Worm (Caenorhabditis elegans): ENCODE results near the gene dac-1.

dac-1 gene

DNA sequence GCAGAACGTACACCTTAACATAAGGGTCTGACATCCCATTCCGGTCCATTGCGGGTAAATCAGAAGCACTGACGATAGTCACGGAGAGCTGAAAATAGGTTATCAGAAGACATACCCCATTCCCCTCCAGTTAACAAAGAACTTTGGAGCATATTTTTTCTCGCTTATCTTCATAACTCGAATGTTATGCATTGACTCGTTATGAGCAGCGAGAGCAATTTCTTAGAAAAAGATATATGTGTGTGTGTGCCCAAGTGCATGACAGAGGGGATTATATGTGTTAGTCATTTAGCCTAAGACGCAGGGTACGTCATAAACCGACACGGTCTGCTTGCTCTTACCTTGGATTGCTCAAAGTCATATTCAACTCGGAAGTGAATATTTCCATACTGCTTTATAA is 26.3 kb upstream of the dac-1 start:
- no peak for TF ChIP-seq skn-1 (tag; optimal IDR thresholded peaks at IDR 0.05)
- TF ChIP-seq tbx-2 (tag; optimal IDR thresholded peaks at IDR 0.05): no peak
- no peak for TF ChIP-seq ama-1 (optimal IDR thresholded peaks at IDR 0.05)
- TF ChIP-seq hmg-11 (tag; optimal IDR thresholded peaks at IDR 0.05): no peak
- TF ChIP-seq sea-2 (GFP tag; optimal IDR thresholded peaks at IDR 0.05): no peak
- TF ChIP-seq fkh-10 (GFP tag; optimal IDR thresholded peaks at IDR 0.05): no peak
- TF ChIP-seq elt-1 (tag; optimal IDR thresholded peaks at IDR 0.05): no peak
- TF ChIP-seq nhr-77 (tag; optimal IDR thresholded peaks at IDR 0.05): no peak
- TF ChIP-seq nhr-12 (tag; optimal IDR thresholded peaks at IDR 0.05): no peak
- no peak for TF ChIP-seq elt-3 (tag; optimal IDR thresholded peaks at IDR 0.05)
- TF ChIP-seq nhr-43 (tag; optimal IDR thresholded peaks at IDR 0.05; ENCODE audit: poor library complexity, severe bottlenecking): no peak
- no peak for TF ChIP-seq fkh-2 (tag; optimal IDR thresholded peaks at IDR 0.05)
- TF ChIP-seq nhr-25 (tag; optimal IDR thresholded peaks at IDR 0.05): no peak
- TF ChIP-seq ceh-9 (tag; optimal IDR thresholded peaks at IDR 0.05): no peak
- TF ChIP-seq egl-5 (tag; optimal IDR thresholded peaks at IDR 0.05): no peak
- no peak for TF ChIP-seq jun-1 (tag; optimal IDR thresholded peaks at IDR 0.05)
- no peak for TF ChIP-seq daf-12 (tag; optimal IDR thresholded peaks at IDR 0.05)

DNA sequence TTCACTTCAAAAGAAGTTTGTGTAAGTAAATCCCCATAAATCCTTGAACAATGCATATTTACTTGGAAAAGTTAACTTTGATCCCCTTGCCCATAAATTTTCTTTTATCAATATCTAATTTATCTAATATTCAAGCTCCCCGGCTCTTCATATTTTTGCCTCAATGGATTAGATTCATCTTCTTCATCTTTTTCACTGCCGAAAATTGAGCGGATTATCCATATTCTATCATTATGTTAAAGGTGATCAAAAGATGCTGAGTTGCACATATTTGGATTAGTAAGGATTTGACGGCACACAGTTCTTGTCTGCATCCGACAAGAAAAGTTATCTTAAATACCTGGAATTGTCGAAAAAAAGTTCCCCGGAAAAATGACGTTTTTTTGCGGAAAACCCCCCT is 25.4 kb upstream of the dac-1 start:
- TF ChIP-seq ceh-82 (tag; optimal IDR thresholded peaks at IDR 0.05) (no peak), mdl-1 (tag; optimal IDR thresholded peaks at IDR 0.05) (no peak), hmg-11 (tag; optimal IDR thresholded peaks at IDR 0.05) (no peak), jun-1 (tag; optimal IDR thresholded peaks at IDR 0.05) (no peak), pha-4 (tag; optimal IDR thresholded peaks at IDR 0.05) (no peak), nhr-237 (tag; optimal IDR thresholded peaks at IDR 0.05) (no peak), ceh-16 (tag; optimal IDR thresholded peaks at IDR 0.05) (no peak), unc-62 (GFP tag; optimal IDR thresholded peaks at IDR 0.05) (no peak), nhr-23 (tag; optimal IDR thresholded peaks at IDR 0.05) (no peak), elt-1 (tag; optimal IDR thresholded peaks at IDR 0.05) (no peak), nhr-25 (tag; optimal IDR thresholded peaks at IDR 0.05) (no peak), fkh-2 (tag; optimal IDR thresholded peaks at IDR 0.05) (no peak), pqm-1 (tag; optimal IDR thresholded peaks at IDR 0.05) (no peak), lin-15B (tag; optimal IDR thresholded peaks at IDR 0.05) (no peak), sea-2 (GFP tag; optimal IDR thresholded peaks at IDR 0.05) (no peak), eor-1 (tag; optimal IDR thresholded peaks at IDR 0.05) (no peak), unc-39 (tag; optimal IDR thresholded peaks at IDR 0.05) (no peak), lsy-12 (tag; optimal IDR thresholded peaks at IDR 0.05) (no peak)

DNA sequence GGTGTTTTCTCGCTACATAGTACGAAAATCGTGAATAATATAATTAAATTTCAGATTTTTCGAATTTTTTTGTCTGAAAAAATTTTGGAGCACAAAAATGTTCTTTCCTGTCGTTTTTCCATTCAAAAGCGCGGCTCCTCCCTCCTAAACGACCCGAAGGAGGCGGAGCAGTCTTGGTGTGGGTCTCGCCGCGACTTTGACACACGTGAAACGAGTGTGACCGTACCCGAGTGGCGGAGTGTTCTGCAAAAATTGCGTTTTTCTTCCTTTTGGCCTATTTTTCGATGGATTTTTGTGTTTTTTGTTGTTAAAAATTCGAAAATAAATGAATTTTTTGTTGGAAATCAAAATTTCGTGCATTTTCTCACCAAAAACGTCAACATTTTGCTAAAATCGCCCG is 22.4 kb upstream of the dac-1 start, which contains the start of gene snt-2:
Gene snt-2, minus strand, starts transcription at position 139 of the 400 bp plus-strand sequence.
- TF ChIP-seq ztf-4 (tag; optimal IDR thresholded peaks at IDR 0.05): no peak
- no peak for TF ChIP-seq ceh-82 (tag; optimal IDR thresholded peaks at IDR 0.05)
- TF ChIP-seq mdl-1 (tag; optimal IDR thresholded peaks at IDR 0.05): no peak
- peak; percentile 59 for TF ChIP-seq egl-5 (tag; optimal IDR thresholded peaks at IDR 0.05)
- TF ChIP-seq jun-1 (tag; optimal IDR thresholded peaks at IDR 0.05): no peak
- TF ChIP-seq nhr-237 (tag; optimal IDR thresholded peaks at IDR 0.05): no peak
- no peak for TF ChIP-seq unc-62 (GFP tag; optimal IDR thresholded peaks at IDR 0.05)
- TF ChIP-seq elt-3 (tag; optimal IDR thresholded peaks at IDR 0.05): no peak
- no peak for TF ChIP-seq unc-39 (tag; optimal IDR thresholded peaks at IDR 0.05)
- peak; percentile 29 for TF ChIP-seq pqm-1 (tag; optimal IDR thresholded peaks at IDR 0.05)
- TF ChIP-seq ceh-9 (tag; optimal IDR thresholded peaks at IDR 0.05): no peak
- TF ChIP-seq ceh-16 (tag; optimal IDR thresholded peaks at IDR 0.05): no peak
- TF ChIP-seq daf-12 (tag; optimal IDR thresholded peaks at IDR 0.05): no peak
- peak; percentile 60 for TF ChIP-seq snpc-4 (tag; optimal IDR thresholded peaks at IDR 0.05)
- TF ChIP-seq elt-1 (tag; optimal IDR thresholded peaks at IDR 0.05): no peak
- TF ChIP-seq nfya-1 (tag; optimal IDR thresholded peaks at IDR 0.05; ENCODE audit: insufficient read depth): peak; percentile 96
- no peak for TF ChIP-seq nhr-76 (tag; optimal IDR thresholded peaks at IDR 0.05)
- TF ChIP-seq fos-1 (tag; optimal IDR thresholded peaks at IDR 0.05): no peak
- no peak for TF ChIP-seq ZK546.5 (tag; optimal IDR thresholded peaks at IDR 0.05)
- TF ChIP-seq lin-15B (tag; optimal IDR thresholded peaks at IDR 0.05): peak; percentile 86
- TF ChIP-seq nhr-23 (tag; optimal IDR thresholded peaks at IDR 0.05): peak; percentile 58
- no peak for TF ChIP-seq nhr-43 (tag; optimal IDR thresholded peaks at IDR 0.05; ENCODE audit: poor library complexity, severe bottlenecking)
- no peak for TF ChIP-seq ztf-11 (tag; optimal IDR thresholded peaks at IDR 0.05)
- TF ChIP-seq ama-1 (optimal IDR thresholded peaks at IDR 0.05): peak; percentile 29
- TF ChIP-seq zag-1 (tag; optimal IDR thresholded peaks at IDR 0.05): no peak
- no peak for TF ChIP-seq nhr-28 (tag; optimal IDR thresholded peaks at IDR 0.05)
- TF ChIP-seq egl-27 (tag; optimal IDR thresholded peaks at IDR 0.05): no peak
- TF ChIP-seq R02D3.7 (tag; optimal IDR thresholded peaks at IDR 0.05): peak; percentile 26
- peak; percentile 56 for TF ChIP-seq fkh-10 (GFP tag; optimal IDR thresholded peaks at IDR 0.05)
- no peak for TF ChIP-seq aly-2 (tag; optimal IDR thresholded peaks at IDR 0.05)
- TF ChIP-seq nhr-12 (tag; optimal IDR thresholded peaks at IDR 0.05): no peak
- TF ChIP-seq tbx-2 (tag; optimal IDR thresholded peaks at IDR 0.05): no peak
- no peak for TF ChIP-seq nhr-67 (tag; optimal IDR thresholded peaks at IDR 0.05)
- peak; percentile 91 for TF ChIP-seq lin-39 (tag; optimal IDR thresholded peaks at IDR 0.05)
- TF ChIP-seq skn-1 (tag; optimal IDR thresholded peaks at IDR 0.05): peak; percentile 38
- peak; percentile 72 for TF ChIP-seq hmg-11 (tag; optimal IDR thresholded peaks at IDR 0.05)
- TF ChIP-seq pha-4 (tag; optimal IDR thresholded peaks at IDR 0.05): peak; percentile 76
- TF ChIP-seq nhr-11 (tag; optimal IDR thresholded peaks at IDR 0.05): no peak
- TF ChIP-seq eor-1 (tag; optimal IDR thresholded peaks at IDR 0.05): no peak
- TF ChIP-seq ceh-28 (tag; optimal IDR thresholded peaks at IDR 0.05): no peak
- peak; percentile 81 for TF ChIP-seq lsy-12 (tag; optimal IDR thresholded peaks at IDR 0.05)
- TF ChIP-seq elt-2 (tag; optimal IDR thresholded peaks at IDR 0.05): peak; percentile 71
- TF ChIP-seq nhr-77 (tag; optimal IDR thresholded peaks at IDR 0.05): no peak
- no peak for TF ChIP-seq fkh-2 (tag; optimal IDR thresholded peaks at IDR 0.05)
